Worm (Caenorhabditis elegans): ENCODE results near the gene melo-3.

Gene melo-3

DNA sequence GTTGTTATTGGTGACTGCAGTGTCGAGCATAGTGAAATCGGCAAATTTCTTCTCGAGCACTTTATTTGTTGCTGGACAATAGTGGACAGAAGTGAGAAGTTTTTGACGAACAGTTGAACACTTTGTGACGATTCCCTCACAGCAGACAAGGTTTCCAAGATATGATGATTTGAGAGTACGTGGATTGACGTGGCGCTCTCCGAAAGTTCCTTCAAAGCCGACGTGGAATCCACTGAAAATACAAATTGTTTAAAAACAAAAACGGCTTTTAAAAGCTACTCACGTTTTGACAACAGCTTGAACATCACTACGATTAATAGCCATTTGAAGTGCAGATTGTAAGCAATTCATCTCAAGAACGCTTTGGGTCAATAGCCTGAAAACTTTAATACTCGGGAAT lies 22.3 kb upstream of the melo-3 start:
- TF ChIP-seq tbx-37 (GFP tag; conservative IDR thresholded peaks at IDR 0.05) (no peak), hnd-1 (tag; optimal IDR thresholded peaks at IDR 0.05) (no peak), B0310.2 (tag; optimal IDR thresholded peaks at IDR 0.05) (no peak), flt-1 (GFP tag; IDR thresholded peaks at IDR 0.05) (no peak), hmbx-1 (tag; optimal IDR thresholded peaks at IDR 0.05) (no peak), tra-4 (tag; optimal IDR thresholded peaks at IDR 0.05) (no peak), ceh-36 (tag; optimal IDR thresholded peaks at IDR 0.05) (no peak), ceh-13 (GFP tag; optimal IDR thresholded peaks at IDR 0.05) (no peak), scrt-1 (GFP tag; IDR thresholded peaks at IDR 0.05) (no peak), hmg-4 (GFP tag; optimal IDR thresholded peaks at IDR 0.05) (no peak), aly-1 (tag; optimal IDR thresholded peaks at IDR 0.05) (no peak), pes-1 (GFP tag; IDR thresholded peaks at IDR 0.05) (no peak), ets-7 (tag; optimal IDR thresholded peaks at IDR 0.05) (no peak), tbx-11 (GFP tag; IDR thresholded peaks at IDR 0.05) (no peak), F13C5.2 (tag; optimal IDR thresholded peaks at IDR 0.05) (no peak), ama-1 (optimal IDR thresholded peaks at IDR 0.05) (no peak), sea-1 (GFP tag; conservative IDR thresholded peaks at IDR 0.05) (no peak)

DNA sequence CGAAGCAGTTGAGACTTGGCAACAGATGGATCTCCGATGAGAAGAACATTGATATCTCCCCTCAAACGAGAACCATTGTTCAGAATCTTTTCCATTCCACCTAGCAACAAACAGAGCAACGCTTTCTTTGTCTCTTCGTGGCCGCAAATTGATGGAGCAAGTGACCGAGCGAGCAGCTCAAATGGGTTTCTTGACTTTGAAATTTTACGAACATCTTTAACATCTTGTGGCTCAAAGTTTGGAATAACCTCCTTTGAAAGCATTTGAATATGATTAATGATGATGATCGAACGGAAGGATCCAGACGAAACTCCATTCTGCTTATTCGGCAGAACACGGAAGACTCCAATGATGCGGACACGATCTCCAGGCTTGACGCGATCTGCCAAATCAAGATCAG lies 21.8 kb upstream of the melo-3 start:
- no peak for TF ChIP-seq hnd-1 (tag; optimal IDR thresholded peaks at IDR 0.05)
- TF ChIP-seq flt-1 (GFP tag; IDR thresholded peaks at IDR 0.05): no peak
- no peak for TF ChIP-seq tra-4 (tag; optimal IDR thresholded peaks at IDR 0.05)
- no peak for TF ChIP-seq ceh-13 (GFP tag; optimal IDR thresholded peaks at IDR 0.05)
- TF ChIP-seq ceh-36 (tag; optimal IDR thresholded peaks at IDR 0.05): no peak
- no peak for TF ChIP-seq scrt-1 (GFP tag; IDR thresholded peaks at IDR 0.05)
- TF ChIP-seq F13C5.2 (tag; optimal IDR thresholded peaks at IDR 0.05): no peak
- no peak for TF ChIP-seq hmg-4 (GFP tag; optimal IDR thresholded peaks at IDR 0.05)
- no peak for TF ChIP-seq B0310.2 (tag; optimal IDR thresholded peaks at IDR 0.05)
- no peak for TF ChIP-seq hmbx-1 (tag; optimal IDR thresholded peaks at IDR 0.05)
- no peak for TF ChIP-seq tbx-37 (GFP tag; conservative IDR thresholded peaks at IDR 0.05)
- no peak for TF ChIP-seq ets-7 (tag; optimal IDR thresholded peaks at IDR 0.05)

DNA sequence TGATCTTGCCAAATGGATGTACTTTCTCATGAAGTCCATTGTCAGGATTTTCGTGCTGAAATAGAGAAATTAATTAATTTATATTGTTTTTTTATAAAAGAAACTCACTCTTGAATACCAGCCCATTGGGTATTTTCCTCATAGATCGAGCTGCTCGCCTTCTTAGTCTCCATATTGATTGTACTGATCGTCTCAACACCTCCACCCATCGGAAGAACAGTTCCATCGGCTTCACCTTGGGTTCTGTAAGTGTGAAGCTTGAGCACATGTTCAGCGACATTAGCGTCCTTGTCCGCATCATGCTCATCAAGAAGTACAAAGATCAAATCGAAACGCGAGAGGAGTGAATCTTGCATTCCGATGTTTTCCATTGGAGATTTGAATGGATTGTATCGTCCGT lies 21.1 kb upstream of the melo-3 start:
- TF ChIP-seq B0310.2 (tag; optimal IDR thresholded peaks at IDR 0.05) (no peak), F13C5.2 (tag; optimal IDR thresholded peaks at IDR 0.05) (no peak), hnd-1 (tag; optimal IDR thresholded peaks at IDR 0.05) (no peak), flt-1 (GFP tag; IDR thresholded peaks at IDR 0.05) (no peak), tbx-11 (GFP tag; IDR thresholded peaks at IDR 0.05) (no peak), hmbx-1 (tag; optimal IDR thresholded peaks at IDR 0.05) (no peak), tbx-37 (GFP tag; conservative IDR thresholded peaks at IDR 0.05) (no peak), ets-7 (tag; optimal IDR thresholded peaks at IDR 0.05) (no peak), aly-1 (tag; optimal IDR thresholded peaks at IDR 0.05) (no peak)

DNA sequence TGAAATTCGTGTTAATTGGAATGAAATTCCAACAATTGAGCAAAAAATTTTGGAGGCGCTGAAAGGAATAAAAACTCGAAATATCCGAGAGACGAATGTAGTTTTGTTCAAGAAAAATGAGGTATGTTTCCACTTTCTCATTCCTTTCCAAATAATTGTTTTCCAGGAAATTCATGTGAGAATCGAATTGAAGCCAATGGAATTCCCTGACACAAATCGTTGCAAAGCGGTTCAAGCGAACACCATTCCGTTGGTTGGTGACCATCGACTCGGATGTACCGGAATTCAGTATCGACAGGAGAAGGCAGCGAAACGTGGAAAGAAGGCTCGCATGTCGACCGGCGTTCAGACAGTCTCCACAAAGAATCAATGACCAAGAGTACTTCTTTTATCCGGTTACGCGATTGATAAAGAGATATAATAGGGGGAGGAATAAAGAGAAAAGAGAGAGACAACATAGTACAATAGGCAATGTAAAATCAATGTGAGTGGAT lies 19.7 kb upstream of the melo-3 start:
- TF ChIP-seq ets-7 (tag; optimal IDR thresholded peaks at IDR 0.05) (no peak), scrt-1 (GFP tag; IDR thresholded peaks at IDR 0.05) (no peak), pes-1 (GFP tag; IDR thresholded peaks at IDR 0.05) (no peak), sea-1 (GFP tag; conservative IDR thresholded peaks at IDR 0.05) (no peak; the same call in 1 of the 2 replicates), tbx-37 (GFP tag; conservative IDR thresholded peaks at IDR 0.05) (no peak), hmg-4 (GFP tag; optimal IDR thresholded peaks at IDR 0.05) (no peak), tra-4 (tag; optimal IDR thresholded peaks at IDR 0.05) (no peak), ceh-13 (GFP tag; optimal IDR thresholded peaks at IDR 0.05) (no peak), ceh-36 (tag; optimal IDR thresholded peaks at IDR 0.05) (no peak), B0310.2 (tag; optimal IDR thresholded peaks at IDR 0.05) (no peak), aly-1 (tag; optimal IDR thresholded peaks at IDR 0.05) (no peak), F13C5.2 (tag; optimal IDR thresholded peaks at IDR 0.05) (no peak), tbx-11 (GFP tag; IDR thresholded peaks at IDR 0.05) (no peak), hnd-1 (tag; optimal IDR thresholded peaks at IDR 0.05) (no peak)

DNA sequence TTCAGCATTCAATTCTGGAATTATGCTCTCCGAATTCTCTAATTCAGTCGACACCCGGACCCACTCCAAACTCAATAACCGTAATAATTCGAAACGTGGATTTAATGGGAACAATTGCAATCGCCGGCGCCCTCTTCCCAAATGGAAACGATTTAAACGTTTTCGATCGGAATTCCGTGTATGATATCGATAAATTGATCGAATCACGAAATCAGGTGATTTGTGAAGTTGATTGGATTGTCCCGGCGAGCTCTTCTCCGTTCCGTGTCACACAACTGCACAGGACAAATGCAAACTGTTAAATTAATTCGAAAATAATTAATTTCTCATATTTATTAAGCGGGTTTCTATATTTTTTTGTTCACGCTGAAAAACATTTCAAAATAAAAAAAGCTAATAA lies 19.2 kb upstream of the melo-3 start, which contains the start of gene C25D7.16:
C25D7.16 (plus strand) TSS at position 301 of the 400 bp plus-strand sequence.
- no peak for TF ChIP-seq ceh-13 (GFP tag; optimal IDR thresholded peaks at IDR 0.05)
- no peak for TF ChIP-seq scrt-1 (GFP tag; IDR thresholded peaks at IDR 0.05)

DNA sequence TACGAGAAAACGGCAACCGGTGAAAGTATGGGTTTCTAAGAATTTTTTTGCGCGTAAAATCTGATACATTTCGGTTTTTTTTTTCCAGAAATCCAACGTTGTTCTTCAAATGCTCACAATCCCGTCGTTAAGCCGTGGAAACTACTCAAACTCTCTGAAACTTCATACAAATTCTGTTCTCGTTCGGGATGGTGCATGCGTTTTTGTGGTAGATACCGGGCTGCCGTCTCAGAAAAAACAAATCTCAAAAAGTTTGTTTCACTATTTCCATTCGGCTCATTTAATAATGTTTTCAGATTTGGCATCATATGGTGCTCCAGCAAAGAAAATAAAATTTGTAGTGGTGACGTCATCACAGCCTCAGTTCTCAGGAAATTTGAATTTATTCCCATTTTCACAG lies 18.1 kb upstream of the melo-3 start:
- TF ChIP-seq tbx-37 (GFP tag; conservative IDR thresholded peaks at IDR 0.05) (no peak), hmg-4 (GFP tag; optimal IDR thresholded peaks at IDR 0.05) (no peak), hnd-1 (tag; optimal IDR thresholded peaks at IDR 0.05) (no peak), ets-7 (tag; optimal IDR thresholded peaks at IDR 0.05) (no peak), tra-4 (tag; optimal IDR thresholded peaks at IDR 0.05) (no peak), F13C5.2 (tag; optimal IDR thresholded peaks at IDR 0.05) (no peak), aly-1 (tag; optimal IDR thresholded peaks at IDR 0.05) (no peak), hmbx-1 (tag; optimal IDR thresholded peaks at IDR 0.05) (no peak), ama-1 (optimal IDR thresholded peaks at IDR 0.05) (no peak), flt-1 (GFP tag; IDR thresholded peaks at IDR 0.05) (no peak), scrt-1 (GFP tag; IDR thresholded peaks at IDR 0.05) (no peak), pes-1 (GFP tag; IDR thresholded peaks at IDR 0.05) (no peak), sea-1 (GFP tag; conservative IDR thresholded peaks at IDR 0.05) (no peak), ceh-36 (tag; optimal IDR thresholded peaks at IDR 0.05) (no peak), tbx-11 (GFP tag; IDR thresholded peaks at IDR 0.05) (no peak), ceh-13 (GFP tag; optimal IDR thresholded peaks at IDR 0.05) (no peak), B0310.2 (tag; optimal IDR thresholded peaks at IDR 0.05) (no peak)

DNA sequence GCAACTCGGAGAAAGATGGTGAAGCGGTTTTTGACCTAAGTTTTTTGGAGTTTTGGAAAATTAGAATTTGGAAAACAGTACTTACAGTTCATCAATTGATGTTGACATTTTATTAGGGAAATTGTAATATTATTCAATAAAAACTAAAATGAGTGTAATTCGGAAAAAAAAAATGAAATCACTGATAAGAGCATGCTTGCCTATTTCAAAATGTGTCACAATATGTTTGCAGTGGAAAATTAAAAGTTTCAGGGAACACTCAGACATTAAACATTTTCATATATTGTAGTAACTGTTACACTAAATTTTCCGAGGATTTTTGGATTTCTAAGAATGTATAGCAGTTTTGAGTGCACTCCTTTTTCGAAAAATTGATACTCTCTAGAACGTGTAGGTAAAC lies 15.7 kb upstream of the melo-3 start, which contains the start of the genes fbxa-82 and C25D7.5:
fbxa-82 (minus strand) TSS at position 163 of the 400 bp plus-strand sequence.
C25D7.5 (plus strand) TSS at position 283 of the 400 bp plus-strand sequence.
- TF ChIP-seq ama-1 (optimal IDR thresholded peaks at IDR 0.05) (no peak), aly-1 (tag; optimal IDR thresholded peaks at IDR 0.05) (no peak), tbx-37 (GFP tag; conservative IDR thresholded peaks at IDR 0.05) (no peak), scrt-1 (GFP tag; IDR thresholded peaks at IDR 0.05) (no peak), sea-1 (GFP tag; conservative IDR thresholded peaks at IDR 0.05) (no peak), B0310.2 (tag; optimal IDR thresholded peaks at IDR 0.05) (no peak), ceh-13 (GFP tag; optimal IDR thresholded peaks at IDR 0.05) (no peak), hmbx-1 (tag; optimal IDR thresholded peaks at IDR 0.05) (no peak), ets-7 (tag; optimal IDR thresholded peaks at IDR 0.05) (no peak), tra-4 (tag; optimal IDR thresholded peaks at IDR 0.05) (no peak), ceh-36 (tag; optimal IDR thresholded peaks at IDR 0.05) (no peak), hmg-4 (GFP tag; optimal IDR thresholded peaks at IDR 0.05) (no peak), F13C5.2 (tag; optimal IDR thresholded peaks at IDR 0.05) (no peak), tbx-11 (GFP tag; IDR thresholded peaks at IDR 0.05) (no peak), pes-1 (GFP tag; IDR thresholded peaks at IDR 0.05) (no peak)

Measured in whole organism, early embryonic.